Worm (Caenorhabditis elegans) whole organism, mixed stage, embryonic: ENCODE results near the gene Y37E11B.2.

Experiments
- ceh-39 ChIP-seq: fragments of 150-350 bp; optimal IDR thresholded peaks from 2 replicates; lab custom pipeline; 2014; ENCODE audit warnings: missing biosample characterization, missing genetic modification characterization
- ceh-43 ChIP-seq: fragments of 200-800 bp; sonication (Bioruptor generic); optimal IDR thresholded peaks from 2 replicates; lab custom pipeline; 2018; ENCODE audit warnings: mild to moderate bottlenecking, missing genetic modification characterization, moderate library complexity, missing compliant biosample characterization
- elt-1 ChIP-seq: sonication (generic microtip); optimal IDR thresholded peaks from 2 replicates; lab custom pipeline; 2017; ENCODE audit warnings: missing genetic modification characterization, mild to moderate bottlenecking, missing compliant biosample characterization, antibody characterized with exemption, moderate library complexity, borderline replicate concordance; ENCODE audit not compliant: insufficient read depth
- elt-3 ChIP-seq: fragments of 150-350 bp; optimal IDR thresholded peaks from 2 replicates; lab custom pipeline; 2014; ENCODE audit warnings: missing biosample characterization, missing genetic modification characterization
- ham-2 ChIP-seq: fragments of 200-800 bp; sonication (Bioruptor generic); optimal IDR thresholded peaks from 2 replicates; lab custom pipeline; 2018; ENCODE audit warnings: mild to moderate bottlenecking, missing genetic modification characterization, missing compliant biosample characterization
- lin-13 ChIP-seq: fragments of 150-350 bp; optimal IDR thresholded peaks from 2 replicates; lab custom pipeline; 2014; ENCODE audit warnings: missing biosample characterization, missing genetic modification characterization
- nhr-12 ChIP-seq: fragments of 150-350 bp; optimal IDR thresholded peaks from 2 replicates; lab custom pipeline; 2014; ENCODE audit warnings: missing biosample characterization, missing genetic modification characterization
- nhr-237 ChIP-seq: fragments of 150-350 bp; optimal IDR thresholded peaks from 2 replicates; lab custom pipeline; 2014; ENCODE audit warnings: missing biosample characterization, missing genetic modification characterization
- pha-4 ChIP-seq: fragments of 150-350 bp; optimal IDR thresholded peaks from 2 replicates; lab custom pipeline; 2018; ENCODE audit warnings: missing biosample characterization, missing genetic modification reagents, missing genetic modification characterization
- tbx-8 ChIP-seq: fragments of 200-800 bp; sonication (Bioruptor generic); optimal IDR thresholded peaks from 2 replicates; lab custom pipeline; 2018; ENCODE audit warnings: mild to moderate bottlenecking, missing genetic modification characterization, moderate library complexity, missing compliant biosample characterization
- unc-39 ChIP-seq: fragments of 150-350 bp; optimal IDR thresholded peaks from 2 replicates; lab custom pipeline; 2014; ENCODE audit warnings: missing biosample characterization, missing genetic modification characterization
- unc-62 ChIP-seq: fragments of 150-350 bp; optimal IDR thresholded peaks from 2 replicates; lab custom pipeline; 2014; ENCODE audit warnings: missing biosample characterization, missing genetic modification reagents, missing genetic modification characterization

- TF ChIP-seq pha-4 (no peak), elt-1 (no peak), elt-3 (tag; lab: Kevin White, UChicago) (no peak), nhr-237 (tag; lab: Kevin White, UChicago) (no peak), ham-2 (GFP tag; lab: Kevin White, UChicago) (no peak), nhr-12 (no peak), ceh-43 (GFP tag; lab: Kevin White, UChicago) (no peak), lin-13 (tag; lab: Kevin White, UChicago) (no peak), unc-39 (tag; lab: Kevin White, UChicago) (no peak), unc-62 (GFP tag; lab: Kevin White, UChicago) (no peak), tbx-8 (GFP tag; lab: Kevin White, UChicago) (no peak), ceh-39 (tag; lab: Kevin White, UChicago) (no peak)
Observed at ce11 chrIV:3564901-3565300, 13.4 kb upstream of the Y37E11B.2 start, which contains the start of gene sre-5.
